Fruit fly (Drosophila melanogaster): ENCODE results near the gene Nop56.
A peak's percentile ranks its signal among the peaks of the same experiment; 100 is the strongest.

Nop56 gene

DNA sequence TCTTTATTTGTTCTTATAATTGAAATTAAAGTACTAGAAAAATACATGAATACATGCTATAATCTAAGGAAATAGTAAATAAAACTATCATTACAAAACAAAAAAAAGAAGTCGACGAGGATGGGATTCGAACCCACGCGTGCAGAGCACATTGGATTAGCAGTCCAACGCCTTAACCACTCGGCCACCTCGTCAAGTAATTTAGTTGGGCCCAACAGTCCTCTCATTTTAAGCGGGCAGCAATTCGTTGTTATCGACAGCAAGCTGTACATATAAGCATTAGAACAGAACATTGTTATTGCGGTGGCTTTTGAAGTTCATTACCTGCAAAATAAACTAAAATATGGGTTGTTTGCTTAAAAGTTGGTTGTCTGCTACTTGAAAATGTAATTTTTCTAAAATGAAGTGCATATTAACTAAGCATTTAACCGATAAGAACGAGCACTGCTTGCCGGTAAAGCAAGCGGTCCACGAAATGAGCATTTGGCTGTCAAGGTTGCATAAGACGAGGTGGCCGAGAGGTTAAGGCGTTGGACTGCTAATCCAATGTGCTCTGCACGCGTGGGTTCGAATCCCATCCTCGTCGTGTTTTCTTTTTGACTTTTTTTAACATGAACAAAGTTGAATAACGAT lies 23.7 kb downstream of the Nop56 start:
- TF ChIP-seq CG15710 (tag; optimal IDR thresholded peaks at IDR 0.05) = no peak

DNA sequence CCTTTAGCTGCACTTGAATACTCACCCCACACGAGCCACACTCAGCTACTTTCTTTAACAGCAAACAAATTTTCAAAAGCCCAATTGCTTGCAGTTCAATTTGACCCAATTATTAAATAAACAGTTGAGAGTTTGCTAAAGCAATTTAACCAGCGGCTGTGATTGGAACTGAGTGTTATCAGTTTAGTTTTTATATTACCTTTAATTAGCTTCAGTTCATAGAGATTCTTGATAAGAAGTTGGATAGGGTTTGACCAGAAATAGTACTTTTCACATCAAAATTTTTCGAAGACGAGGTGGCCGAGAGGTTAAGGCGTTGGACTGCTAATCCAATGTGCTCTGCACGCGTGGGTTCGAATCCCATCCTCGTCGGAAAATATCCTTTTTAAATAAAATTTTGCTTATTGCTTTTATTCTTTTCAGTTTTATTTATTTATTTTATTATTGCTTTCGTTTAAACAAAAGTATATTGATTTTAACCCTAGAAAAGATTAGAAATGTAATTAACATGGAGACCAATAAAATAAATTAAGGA lies 24.6 kb downstream of the Nop56 start:
- TF ChIP-seq CG13204 (GFP tag; optimal IDR thresholded peaks at IDR 0.05) (no peak), rn (GFP tag; IDR thresholded peaks at IDR 0.05) (no peak), fd96Ca (GFP tag; IDR thresholded peaks at IDR 0.05) (no peak), EcR (GFP tag; optimal IDR thresholded peaks at IDR 0.05) (no peak), CG12605 (GFP tag; IDR thresholded peaks at IDR 0.05) (no peak), Pif1A (GFP tag; optimal IDR thresholded peaks at IDR 0.05) (no peak), CG10348 (GFP tag; IDR thresholded peaks at IDR 0.05) (no peak), CG9948 (tag; optimal IDR thresholded peaks at IDR 0.05) (no peak), D1 (tag; optimal IDR thresholded peaks at IDR 0.05) (no peak), CG34367 (tag; optimal IDR thresholded peaks at IDR 0.05) (no peak), Ets98B (GFP tag; IDR thresholded peaks at IDR 0.05) (no peak)

DNA sequence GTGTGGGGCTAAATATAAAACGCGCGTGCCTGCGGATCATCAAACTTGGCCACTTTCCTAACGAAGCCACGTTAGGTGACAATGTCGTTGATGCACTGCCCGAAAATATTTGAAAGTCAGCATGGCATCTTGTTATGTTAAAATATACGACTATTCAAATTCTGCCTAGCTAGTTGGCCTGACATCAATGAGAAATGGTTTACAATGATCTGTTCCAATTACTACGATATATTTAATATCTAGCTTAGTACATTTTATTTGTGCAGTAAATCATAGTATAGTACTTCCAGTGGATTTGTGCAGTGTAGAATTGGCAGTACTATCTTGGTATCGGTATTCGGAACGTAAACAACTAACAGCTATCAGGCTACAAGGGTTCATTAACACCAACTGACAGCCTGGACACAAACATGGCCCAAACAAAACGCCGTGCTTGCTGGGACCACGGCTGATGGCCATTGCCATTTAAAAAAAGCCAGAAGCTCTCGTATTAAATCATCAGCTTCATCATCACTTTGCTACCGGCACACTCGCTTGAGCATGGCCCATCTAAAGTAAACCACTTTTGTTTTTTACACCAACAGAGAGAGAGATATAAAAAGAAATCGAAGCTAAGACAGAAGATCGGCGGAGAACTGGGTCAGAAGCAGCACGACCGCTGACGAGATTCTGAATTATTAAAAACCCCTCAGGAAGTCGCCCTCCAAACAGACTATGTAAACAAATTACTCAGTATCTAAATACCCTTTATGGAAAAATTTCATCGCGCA lies 25.3 kb downstream of the Nop56 start:
- peak; percentile 23 for TF ChIP-seq CG9948 (tag; optimal IDR thresholded peaks at IDR 0.05)
- peak; percentile 64 for TF ChIP-seq CG8301 (tag; optimal IDR thresholded peaks at IDR 0.05)
- TF ChIP-seq CG4496 (GFP tag; IDR thresholded peaks at IDR 0.05) = peak; percentile 57; the same call in 1 of the 3 replicates
- TF ChIP-seq D1 (tag; optimal IDR thresholded peaks at IDR 0.05) = no peak
- no peak for TF ChIP-seq CG15710 (tag; optimal IDR thresholded peaks at IDR 0.05)
- TF ChIP-seq Pif1A (GFP tag; optimal IDR thresholded peaks at IDR 0.05) = no peak
- no peak for TF ChIP-seq gl (tag; optimal IDR thresholded peaks at IDR 0.05)
- TF ChIP-seq Ets98B (GFP tag; IDR thresholded peaks at IDR 0.05) = 0 out of 2 replicates have a peak, but pooled peaks have one; percentile 23
- peak; percentile 68 for TF ChIP-seq CG14655 (GFP tag; optimal IDR thresholded peaks at IDR 0.05)

DNA sequence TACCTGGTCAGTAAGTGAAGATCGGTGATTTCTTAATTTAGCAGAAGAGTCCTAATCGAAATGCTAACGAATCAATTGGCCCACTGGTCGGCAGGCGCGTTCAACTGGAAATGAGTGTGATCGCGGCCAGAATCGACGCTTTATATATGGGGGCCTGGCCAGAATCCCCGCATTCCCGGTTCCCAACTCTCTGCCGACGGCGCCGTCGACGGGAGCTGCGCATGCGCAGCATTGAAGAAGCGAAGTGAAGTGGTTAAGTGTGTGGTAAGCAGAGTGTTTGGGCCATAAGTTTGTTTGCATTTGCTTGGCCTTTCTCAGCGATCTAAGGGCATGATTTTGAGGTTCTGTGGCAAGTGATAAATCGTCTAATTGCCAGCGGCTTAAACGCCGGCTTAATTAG lies 26.9 kb downstream of the Nop56 start, which contains the start of gene CG13857:
Gene CG13857, minus strand, starts transcription at position 101 of the 400 bp plus-strand sequence.
- TF ChIP-seq CG12605 (GFP tag; IDR thresholded peaks at IDR 0.05) (no peak), CG13204 (GFP tag; optimal IDR thresholded peaks at IDR 0.05) (no peak), CG10348 (GFP tag; IDR thresholded peaks at IDR 0.05) (no peak), CG4496 (GFP tag; IDR thresholded peaks at IDR 0.05) (no peak), CG15710 (tag; optimal IDR thresholded peaks at IDR 0.05) (no peak), Pif1A (GFP tag; optimal IDR thresholded peaks at IDR 0.05) (no peak), Snoo (tag; optimal IDR thresholded peaks at IDR 0.05) (no peak), rn (GFP tag; IDR thresholded peaks at IDR 0.05) (no peak), EcR (GFP tag; optimal IDR thresholded peaks at IDR 0.05) (no peak), CG17806 (tag; optimal IDR thresholded peaks at IDR 0.05) (no peak), CG8301 (tag; optimal IDR thresholded peaks at IDR 0.05) (no peak), CG9948 (tag; optimal IDR thresholded peaks at IDR 0.05) (no peak), CG8159 (tag; optimal IDR thresholded peaks at IDR 0.05) (no peak), CG14655 (GFP tag; optimal IDR thresholded peaks at IDR 0.05) (no peak), CG32121 (GFP tag; IDR thresholded peaks at IDR 0.05) (no peak), Ets98B (GFP tag; IDR thresholded peaks at IDR 0.05) (no peak), Pif1B (GFP tag; optimal IDR thresholded peaks at IDR 0.05) (no peak)

DNA sequence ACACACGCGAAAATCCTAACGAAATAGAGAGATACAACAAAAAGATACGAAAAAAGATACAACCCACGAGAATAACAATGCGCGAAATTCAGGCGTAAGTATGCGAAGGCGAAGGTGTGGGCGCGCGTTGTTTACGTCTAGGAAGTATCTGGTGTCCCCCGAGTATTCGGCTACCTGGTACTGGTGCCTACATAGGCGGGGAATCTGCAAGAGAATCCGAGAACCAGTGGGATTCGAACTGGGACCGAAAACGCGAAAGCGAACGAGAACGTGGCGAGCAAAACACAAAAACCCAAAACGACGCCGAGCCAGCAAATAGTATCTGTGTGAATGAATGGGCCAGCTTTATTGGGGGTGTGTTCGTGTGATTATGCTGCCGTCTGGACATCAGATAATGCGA lies 30.8 kb downstream of the Nop56 start:
- TF ChIP-seq gl (tag; optimal IDR thresholded peaks at IDR 0.05) (no peak), CG12605 (GFP tag; IDR thresholded peaks at IDR 0.05) (no peak)

DNA sequence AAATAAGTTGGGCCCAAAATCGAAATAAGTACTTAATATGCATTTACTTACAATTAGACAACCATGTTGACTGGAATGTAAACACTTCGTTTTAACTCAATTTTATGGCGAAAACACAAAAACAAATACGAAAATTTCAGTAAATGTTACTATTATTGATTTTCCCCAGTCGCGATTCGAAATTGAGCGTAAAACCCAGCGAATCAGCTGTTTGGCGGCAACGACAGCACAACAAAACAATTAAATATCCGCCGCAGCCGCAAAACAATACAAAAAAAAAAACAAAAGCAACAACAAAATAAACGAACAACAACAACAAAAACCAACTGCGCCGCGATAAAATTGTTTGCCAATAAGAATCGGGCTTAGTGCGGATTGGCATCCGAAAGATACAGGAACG lies 31.3 kb downstream of the Nop56 start, which contains the start of the genes CAH8 and CG7059:
Gene CAH8, minus strand, starts transcription at position 101 of the 400 bp plus-strand sequence.
Gene CG7059, plus strand, starts transcription at position 167 of the 400 bp plus-strand sequence.
- no peak for TF ChIP-seq gl (tag; optimal IDR thresholded peaks at IDR 0.05)
- no peak for TF ChIP-seq CG14655 (GFP tag; optimal IDR thresholded peaks at IDR 0.05)
- TF ChIP-seq CG9948 (tag; optimal IDR thresholded peaks at IDR 0.05) = no peak
- TF ChIP-seq CG8301 (tag; optimal IDR thresholded peaks at IDR 0.05) = no peak
- 0 out of 2 replicates have a peak, but pooled peaks have one; percentile 11 for TF ChIP-seq CG12605 (GFP tag; IDR thresholded peaks at IDR 0.05)

DNA sequence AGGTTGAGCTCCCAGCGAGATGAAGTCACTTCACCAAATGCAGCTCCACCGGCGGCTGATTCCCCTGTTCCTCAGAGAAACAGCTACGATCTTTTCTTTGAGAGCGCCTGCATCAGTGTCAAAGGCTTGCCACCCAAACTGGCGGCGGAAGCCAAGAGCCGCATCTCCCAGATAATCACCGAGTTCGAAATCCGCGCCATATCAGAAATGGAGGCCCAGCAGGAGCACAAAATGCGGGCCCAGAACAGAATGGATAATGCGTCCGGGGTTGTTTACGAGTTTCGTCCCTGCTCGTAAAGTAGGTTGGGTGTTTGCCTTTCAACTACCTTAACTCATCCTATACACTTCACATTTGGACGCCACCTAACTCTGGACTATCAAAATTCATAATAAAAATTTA lies 39.1 kb downstream of the Nop56 start, which contains the start of gene Gpdh3:
Gene Gpdh3, plus strand, starts transcription at position 301 of the 400 bp plus-strand sequence.
- no peak for TF ChIP-seq CG8159 (tag; optimal IDR thresholded peaks at IDR 0.05)
- no peak for TF ChIP-seq CG10348 (GFP tag; IDR thresholded peaks at IDR 0.05)
- TF ChIP-seq Snoo (tag; optimal IDR thresholded peaks at IDR 0.05) = no peak
- TF ChIP-seq CG13204 (GFP tag; optimal IDR thresholded peaks at IDR 0.05) = no peak
- no peak for TF ChIP-seq gl (tag; optimal IDR thresholded peaks at IDR 0.05)
- TF ChIP-seq EcR (GFP tag; optimal IDR thresholded peaks at IDR 0.05) = no peak
- no peak for TF ChIP-seq Pif1B (GFP tag; optimal IDR thresholded peaks at IDR 0.05)
- no peak for TF ChIP-seq D1 (tag; optimal IDR thresholded peaks at IDR 0.05)
- TF ChIP-seq CG17806 (tag; optimal IDR thresholded peaks at IDR 0.05) = no peak
- no peak for TF ChIP-seq CG15710 (tag; optimal IDR thresholded peaks at IDR 0.05)
- TF ChIP-seq CG34367 (tag; optimal IDR thresholded peaks at IDR 0.05) = no peak
- no peak for TF ChIP-seq CG12605 (GFP tag; IDR thresholded peaks at IDR 0.05)
- TF ChIP-seq CG8301 (tag; optimal IDR thresholded peaks at IDR 0.05) = no peak
- TF ChIP-seq fd96Ca (GFP tag; IDR thresholded peaks at IDR 0.05) = no peak
- TF ChIP-seq CG9948 (tag; optimal IDR thresholded peaks at IDR 0.05) = no peak
- TF ChIP-seq Ets98B (GFP tag; IDR thresholded peaks at IDR 0.05) = no peak
- TF ChIP-seq CG4496 (GFP tag; IDR thresholded peaks at IDR 0.05) = no peak
- TF ChIP-seq CG32121 (GFP tag; IDR thresholded peaks at IDR 0.05) = no peak
- no peak for TF ChIP-seq CG14655 (GFP tag; optimal IDR thresholded peaks at IDR 0.05)
- TF ChIP-seq Pif1A (GFP tag; optimal IDR thresholded peaks at IDR 0.05) = no peak

All from whole organism, pupa.